Worm (Caenorhabditis elegans): ENCODE measurements around the gene cut-5.

cut-5 gene

ce11 chrX:10317565-10317964 is 20.4 kb downstream of the cut-5 start, which contains the start of gene R07E3.6:
Gene R07E3.6, plus strand, starts transcription at chrX:10317722.
- TF ChIP-seq madf-10 (tag; optimal IDR thresholded peaks at IDR 0.05) (no peak), sdz-38 (tag; optimal IDR thresholded peaks at IDR 0.05) (no peak), Y67H2A.10 (GFP tag; conservative IDR thresholded peaks at IDR 0.05) (no peak), ZK185.1 (tag; optimal IDR thresholded peaks at IDR 0.05; ENCODE audit: poor library complexity, severe bottlenecking) (no peak), lin-54 (GFP tag; optimal IDR thresholded peaks at IDR 0.05) (no peak), egl-44 (GFP tag; IDR thresholded peaks at IDR 0.05) (no peak), F49E8.2 (tag; optimal IDR thresholded peaks at IDR 0.05; ENCODE audit: insufficient read depth) (no peak), ccch-3 (GFP tag; optimal IDR thresholded peaks at IDR 0.05) (no peak), Y56A3A.18 (GFP tag; IDR thresholded peaks at IDR 0.05) (no peak), ekl-4 (GFP tag; IDR thresholded peaks at IDR 0.05) (no peak)

- TF ChIP-seq B0019.2 (GFP tag; conservative IDR thresholded peaks at IDR 0.05), result no peak
- no peak for TF ChIP-seq lin-40 (tag; optimal IDR thresholded peaks at IDR 0.05)
- no peak for TF ChIP-seq die-1 (tag; optimal IDR thresholded peaks at IDR 0.05)
- no peak for TF ChIP-seq attf-3 (GFP tag; conservative IDR thresholded peaks at IDR 0.05)
- TF ChIP-seq ztf-26 (tag; optimal IDR thresholded peaks at IDR 0.05), result no peak
- TF ChIP-seq madf-10 (tag; optimal IDR thresholded peaks at IDR 0.05), result no peak
- TF ChIP-seq ztf-25 (GFP tag; IDR thresholded peaks at IDR 0.05), result no peak
- no peak for TF ChIP-seq unc-130 (GFP tag; optimal IDR thresholded peaks at IDR 0.05)
- TF ChIP-seq ceh-40 (GFP tag; IDR thresholded peaks at IDR 0.05), result no peak
- no peak for TF ChIP-seq ets-4 (GFP tag; optimal IDR thresholded peaks at IDR 0.05)
- TF ChIP-seq pha-4 (tag; optimal IDR thresholded peaks at IDR 0.05), result no peak
- TF ChIP-seq F57A8.1 (GFP tag; optimal IDR thresholded peaks at IDR 0.05), result no peak
- no peak for TF ChIP-seq bed-2 (GFP tag; IDR thresholded peaks at IDR 0.05)
- no peak for TF ChIP-seq lin-26 (GFP tag; IDR thresholded peaks at IDR 0.05)
- no peak for TF ChIP-seq snpc-1.1 (tag; optimal IDR thresholded peaks at IDR 0.05; ENCODE audit: insufficient read depth)
- TF ChIP-seq B0035.1 (tag; optimal IDR thresholded peaks at IDR 0.05), result no peak
Observed at ce11 chrX:10315905-10316304, 22.1 kb downstream of the cut-5 start, which contains the start of gene F41E7.9. Gene F41E7.9, minus strand, starts transcription at chrX:10316005.

- TF ChIP-seq ama-1 (optimal IDR thresholded peaks at IDR 0.05) (no peak), ama-1 (GFP tag; optimal IDR thresholded peaks at IDR 0.05) (no peak), rec-8 (tag; optimal IDR thresholded peaks at IDR 0.05) (no peak), madf-6 (GFP tag; IDR thresholded peaks at IDR 0.05) (no peak), B0035.1 (tag; optimal IDR thresholded peaks at IDR 0.05) (no peak), let-526 (GFP tag; IDR thresholded peaks at IDR 0.05) (no peak), ztf-28 (GFP tag; IDR thresholded peaks at IDR 0.05) (no peak), lsl-1 (GFP tag; optimal IDR thresholded peaks at IDR 0.05) (no peak), F10E7.11 (tag; optimal IDR thresholded peaks at IDR 0.05) (no peak), atf-7 (tag; optimal IDR thresholded peaks at IDR 0.05) (no peak), him-1 (tag; optimal IDR thresholded peaks at IDR 0.05) (no peak), ztf-22 (GFP tag; optimal IDR thresholded peaks at IDR 0.05) (no peak), lin-26 (GFP tag; IDR thresholded peaks at IDR 0.05) (no peak), sptf-2 (GFP tag; optimal IDR thresholded peaks at IDR 0.05) (no peak), C17E4.6 (GFP tag; IDR thresholded peaks at IDR 0.05) (no peak), F33H1.4 (GFP tag; IDR thresholded peaks at IDR 0.05) (no peak), nhr-120 (GFP tag; IDR thresholded peaks at IDR 0.05) (no peak), hmg-1.2 (GFP tag; IDR thresholded peaks at IDR 0.05) (no peak)
Observed at ce11 chrX:10310366-10310765, 27.6 kb downstream of the cut-5 start, which contains the start of gene F41E7.6. Gene F41E7.6, minus strand, starts transcription at chrX:10310466.

Measured in whole organism, young adult.